Worm (Caenorhabditis elegans) whole organism, L1 larva: ENCODE measurements around the gene lrch-1.

Source experiments
- ceh-82 ChIP-seq, 3 experiments: fragments of 150-350 bp in 1 of 3; sonication (generic microtip) in 2 of 3; optimal IDR thresholded peaks; 2 replicates each; lab custom pipeline; 2014 to 2017; ENCODE audit warnings: missing biosample characterization in 3 of 3, missing genetic modification characterization in 3 of 3
- ces-1 ChIP-seq: fragments of 150-350 bp; optimal IDR thresholded peaks from 2 replicates; lab custom pipeline; 2014; ENCODE audit warnings: missing biosample characterization, missing genetic modification reagents, missing genetic modification characterization
- lin-13 ChIP-seq: fragments of 150-350 bp; optimal IDR thresholded peaks from 2 replicates; lab custom pipeline; 2014; ENCODE audit warnings: missing biosample characterization, missing genetic modification reagents, missing genetic modification characterization
- lir-3 ChIP-seq: sonication (generic microtip); optimal IDR thresholded peaks from 2 replicates; lab custom pipeline; 2016; ENCODE audit warnings: mild to moderate bottlenecking, missing genetic modification characterization, moderate library complexity, missing compliant biosample characterization; ENCODE audit not compliant: poor library complexity
- lsy-2 ChIP-seq, 2 experiments: fragments of 150-350 bp; optimal IDR thresholded peaks; 2 replicates each; lab custom pipeline; 2014; ENCODE audit warnings: missing biosample characterization in 2 of 2, missing genetic modification characterization in 2 of 2
- nhr-28 ChIP-seq: fragments of 150-350 bp; optimal IDR thresholded peaks from 2 replicates; lab custom pipeline; 2014; ENCODE audit warnings: missing biosample characterization, missing genetic modification characterization
- nhr-90 ChIP-seq: sonication (generic microtip); optimal IDR thresholded peaks from 2 replicates; lab custom pipeline; 2016; ENCODE audit warnings: mild to moderate bottlenecking, missing genetic modification characterization, missing compliant biosample characterization; ENCODE audit not compliant: poor library complexity
- pqm-1 ChIP-seq: sonication (generic microtip); optimal IDR thresholded peaks from 3 replicates; lab custom pipeline; 2017; ENCODE audit warnings: missing biosample characterization, missing genetic modification characterization
- unc-130 ChIP-seq: fragments of 150-350 bp; optimal IDR thresholded peaks from 2 replicates; lab custom pipeline; 2017; ENCODE audit warnings: missing biosample characterization, missing genetic modification characterization, inconsistent platforms
- unc-98 ChIP-seq: fragments of 200-800 bp; sonication (Bioruptor generic); IDR thresholded peaks from 2 replicates; pipeline ENCODE4 v1.3.6; 2022; ENCODE audit warnings: missing genetic modification characterization, missing compliant biosample characterization

DNA sequence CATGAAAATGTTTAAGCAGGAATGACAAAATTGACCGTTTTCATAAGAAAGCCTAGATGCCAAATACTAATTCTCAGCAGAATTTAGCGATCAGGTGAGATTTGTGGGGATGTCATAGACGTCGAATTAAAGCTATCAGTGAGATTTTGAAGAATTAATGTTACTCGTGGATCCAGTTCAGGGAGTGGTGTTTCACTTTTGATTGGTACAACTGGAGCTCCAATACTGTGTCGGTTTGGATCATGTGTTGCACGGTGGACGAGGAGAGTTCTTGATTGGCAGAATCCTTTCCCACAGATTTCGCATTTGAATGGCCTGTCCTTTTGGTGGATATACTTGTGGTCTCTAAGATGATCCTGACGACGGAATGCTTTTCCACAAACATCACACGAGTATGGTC is 56.9 kb downstream of the lrch-1 start:
- TF ChIP-seq pqm-1 (tag; lab: Kevin White, UChicago) = no peak
- no peak for TF ChIP-seq lin-13 (GFP tag; lab: Kevin White, UChicago)
- TF ChIP-seq lsy-2 (tag; optimal IDR thresholded peaks at IDR 0.05; lab: Kevin White, UChicago) = no peak
- no peak for TF ChIP-seq unc-98 (GFP tag; lab: Robert Waterston, UW)
- TF ChIP-seq nhr-90 (tag; lab: Kevin White, UChicago) = no peak
- no peak for TF ChIP-seq unc-130 (tag; lab: Kevin White, UChicago)
- TF ChIP-seq ces-1 = no peak
- TF ChIP-seq ceh-82 (tag; optimal IDR thresholded peaks at IDR 0.05; lab: Kevin White, UChicago) = no peak
- TF ChIP-seq lir-3 (tag; lab: Kevin White, UChicago) = no peak
- TF ChIP-seq nhr-28 (tag; lab: Kevin White, UChicago) = no peak
